Fruit fly (Drosophila melanogaster) whole organism, embryonic: ENCODE results near the gene CG17221.

Experiments used
- Abd-B ChIP-seq: fragments of 200-800 bp; sonication (Bioruptor generic); optimal IDR thresholded peaks from 2 replicates; lab custom pipeline; 2018; ENCODE audit warnings: missing biosample characterization, mild to moderate bottlenecking, missing genetic modification characterization, moderate library complexity
- C15 ChIP-seq: fragments of 200-800 bp; sonication (Bioruptor generic); IDR thresholded peaks from 3 replicates; pipeline ENCODE4 v1.3.6; 2022; ENCODE audit warnings: missing biosample characterization, missing genetic modification characterization
- CG1024 ChIP-seq: fragments of 200-800 bp; sonication (Bioruptor generic); IDR thresholded peaks from 2 replicates; pipeline ENCODE4 v1.3.6; 2022; ENCODE audit warnings: missing biosample characterization, missing genetic modification characterization
- CG10267 ChIP-seq: fragments of 200-800 bp; sonication (Bioruptor generic); optimal IDR thresholded peaks from 2 replicates; lab custom pipeline; 2018; ENCODE audit warnings: missing biosample characterization, mild to moderate bottlenecking, missing genetic modification characterization, moderate library complexity
- CG10431 ChIP-seq: fragments of 200-800 bp; sonication (Bioruptor generic); optimal IDR thresholded peaks from 3 replicates; lab custom pipeline; 2018; ENCODE audit warnings: missing biosample characterization, mild to moderate bottlenecking, missing genetic modification characterization
- CG15479 ChIP-seq: fragments of 200-800 bp; sonication (Bioruptor generic); optimal IDR thresholded peaks from 3 replicates; lab custom pipeline; 2019; ENCODE audit warnings: missing biosample characterization, mild to moderate bottlenecking, missing genetic modification characterization, moderate library complexity
- CG1602 ChIP-seq: fragments of 200-800 bp; sonication (Bioruptor generic); optimal IDR thresholded peaks from 3 replicates; lab custom pipeline; 2016; ENCODE audit warnings: missing biosample characterization, missing genetic modification characterization
- CG2120 ChIP-seq: fragments of 200-800 bp; sonication (Bioruptor generic); optimal IDR thresholded peaks from 3 replicates; lab custom pipeline; 2016; ENCODE audit warnings: missing biosample characterization, missing genetic modification characterization
- CG2678 ChIP-seq: fragments of 200-800 bp; sonication (Bioruptor generic); optimal IDR thresholded peaks from 3 replicates; lab custom pipeline; 2019; ENCODE audit warnings: missing biosample characterization, mild to moderate bottlenecking, missing genetic modification characterization, moderate library complexity
- CG30020 ChIP-seq: fragments of 200-800 bp; optimal IDR thresholded peaks from 2 replicates; lab custom pipeline; 2019; ENCODE audit warnings: missing biosample characterization, mild to moderate bottlenecking, missing genetic modification characterization, moderate library complexity
- CG3163 ChIP-seq: fragments of 200-800 bp; sonication (Bioruptor generic); optimal IDR thresholded peaks from 3 replicates; lab custom pipeline; 2016; ENCODE audit warnings: missing biosample characterization, missing genetic modification characterization
- CG33557 ChIP-seq: fragments of 200-800 bp; sonication (Bioruptor generic); optimal IDR thresholded peaks from 2 replicates; lab custom pipeline; 2019; ENCODE audit warnings: missing biosample characterization, mild to moderate bottlenecking, missing genetic modification characterization, moderate library complexity
- CG3407 ChIP-seq: fragments of 200-800 bp; sonication (Bioruptor generic); optimal IDR thresholded peaks from 2 replicates; lab custom pipeline; 2018; ENCODE audit warnings: missing biosample characterization, mild to moderate bottlenecking, missing genetic modification characterization
- CG4360 ChIP-seq: fragments of 200-800 bp; sonication (Bioruptor generic); IDR thresholded peaks from 2 replicates; pipeline ENCODE4 v1.3.6; 2022; ENCODE audit warnings: missing biosample characterization, missing genetic modification characterization
- CG7271 ChIP-seq: fragments of 200-800 bp; sonication (Bioruptor generic); optimal IDR thresholded peaks from 2 replicates; lab custom pipeline; 2018; ENCODE audit warnings: missing biosample characterization, mild to moderate bottlenecking, missing genetic modification characterization, moderate library complexity
- CG8290 ChIP-seq, 3 experiments: fragments of 200-800 bp; sonication (Bioruptor generic); optimal IDR thresholded peaks; 2 replicates each; lab custom pipeline; 2016 to 2019; ENCODE audit warnings: missing biosample characterization in 3 of 3, missing genetic modification characterization in 3 of 3, mild to moderate bottlenecking in 2 of 3, moderate library complexity in 1 of 3
- CG8359 ChIP-seq: fragments of 200-800 bp; sonication (Bioruptor generic); optimal IDR thresholded peaks from 2 replicates; lab custom pipeline; 2017; ENCODE audit warnings: missing biosample characterization, mild to moderate bottlenecking, missing genetic modification characterization, borderline replicate concordance
- CG9797 ChIP-seq: fragments of 200-800 bp; sonication (Bioruptor generic); optimal IDR thresholded peaks from 3 replicates; lab custom pipeline; 2018; ENCODE audit warnings: missing biosample characterization, mild to moderate bottlenecking, missing genetic modification characterization
- CG9876 ChIP-seq: fragments of 200-800 bp; sonication (Bioruptor generic); optimal IDR thresholded peaks from 2 replicates; lab custom pipeline; 2016; ENCODE audit warnings: missing biosample characterization, missing genetic modification characterization
- E2f2 ChIP-seq: fragments of 200-800 bp; sonication (Bioruptor generic); IDR thresholded peaks from 2 replicates; pipeline ENCODE4 v1.3.6; 2022; ENCODE audit warnings: missing biosample characterization, missing genetic modification characterization
- HLHmδ ChIP-seq: fragments of 200-800 bp; sonication (Bioruptor generic); optimal IDR thresholded peaks from 2 replicates; lab custom pipeline; 2018; ENCODE audit warnings: missing biosample characterization, mild to moderate bottlenecking, missing genetic modification characterization, moderate library complexity
- Hey ChIP-seq: fragments of 200-800 bp; sonication (Bioruptor generic); optimal IDR thresholded peaks from 3 replicates; lab custom pipeline; 2018; ENCODE audit warnings: missing biosample characterization, mild to moderate bottlenecking, missing genetic modification characterization
- Mad ChIP-seq: fragments of 200-800 bp; sonication (Bioruptor generic); optimal IDR thresholded peaks from 2 replicates; lab custom pipeline; 2016; ENCODE audit warnings: missing biosample characterization, missing genetic modification characterization
- Oaz ChIP-seq: fragments of 200-800 bp; sonication (Bioruptor generic); IDR thresholded peaks from 2 replicates; pipeline ENCODE4 v1.3.6; 2022; ENCODE audit warnings: missing biosample characterization, missing genetic modification characterization
- Opbp ChIP-seq: fragments of 200-800 bp; sonication (Bioruptor generic); IDR thresholded peaks from 3 replicates; pipeline ENCODE4 v1.3.6; 2022; ENCODE audit warnings: missing biosample characterization, missing genetic modification characterization; ENCODE audit not compliant: partially characterized antibody
- YL-1 ChIP-seq: fragments of 200-800 bp; sonication (Bioruptor generic); optimal IDR thresholded peaks from 3 replicates; lab custom pipeline; 2017; ENCODE audit warnings: missing biosample characterization, mild to moderate bottlenecking, missing genetic modification characterization
- bbx ChIP-seq: fragments of 200-800 bp; sonication (Bioruptor generic); IDR thresholded peaks from 2 replicates; pipeline ENCODE4 v1.3.6; 2022; ENCODE audit warnings: missing biosample characterization, missing genetic modification characterization; ENCODE audit not compliant: partially characterized antibody
- cad ChIP-seq: fragments of >200 bp; optimal IDR thresholded peaks from 2 replicates; lab custom pipeline; 2017; ENCODE audit warnings: missing biosample characterization, missing genetic modification characterization
- chm ChIP-seq: fragments of 200-800 bp; sonication (Bioruptor generic); IDR thresholded peaks from 2 replicates; pipeline ENCODE4 v1.3.6; 2022; ENCODE audit warnings: missing biosample characterization, missing genetic modification characterization
- fd102C ChIP-seq: fragments of 200-800 bp; sonication (Bioruptor generic); optimal IDR thresholded peaks from 2 replicates; lab custom pipeline; 2018; ENCODE audit warnings: missing biosample characterization, mild to moderate bottlenecking, missing genetic modification characterization, moderate library complexity
- gcm2 ChIP-seq: fragments of 200-800 bp; sonication (Bioruptor generic); optimal IDR thresholded peaks from 2 replicates; lab custom pipeline; 2016; ENCODE audit warnings: missing biosample characterization, missing genetic modification characterization
- gro ChIP-seq: fragments of 200-800 bp; sonication (Bioruptor generic); optimal IDR thresholded peaks from 2 replicates; lab custom pipeline; 2016; ENCODE audit warnings: missing biosample characterization, missing genetic modification characterization
- hth ChIP-seq: fragments of >200 bp; optimal IDR thresholded peaks from 2 replicates; lab custom pipeline; 2017; ENCODE audit warnings: inconsistent platforms
- prd ChIP-seq, 3 experiments: fragments of >200 bp in 2 of 3; fragments of 200-800 bp in 1 of 3; sonication (Bioruptor generic) in 1 of 3; optimal IDR thresholded peaks in 2 of 3; IDR thresholded peaks in 1 of 3; 2 replicates in 2 of 3; 3 replicates in 1 of 3; pipeline versions ENCODE4 v1.3.6 to Lab custom; 2017 to 2022; ENCODE audit warnings: missing biosample characterization in 1 of 3, missing genetic modification characterization in 1 of 3
- scrt ChIP-seq: fragments of 200-800 bp; sonication (Bioruptor generic); optimal IDR thresholded peaks from 2 replicates; lab custom pipeline; 2018; ENCODE audit warnings: missing biosample characterization, mild to moderate bottlenecking, missing genetic modification characterization, moderate library complexity
- sens ChIP-seq: fragments of 200-800 bp; sonication (Bioruptor generic); peaks from one replicate; lab custom pipeline; 2016; ENCODE audit warnings: missing biosample characterization, missing genetic modification characterization
- slp2 ChIP-seq: fragments of 200-800 bp; sonication (Bioruptor generic); optimal IDR thresholded peaks from 2 replicates; lab custom pipeline; 2016; ENCODE audit warnings: missing biosample characterization, missing genetic modification characterization
- sug ChIP-seq: fragments of 200-800 bp; optimal IDR thresholded peaks from 2 replicates; lab custom pipeline; 2019; ENCODE audit warnings: missing biosample characterization, mild to moderate bottlenecking, missing genetic modification characterization, moderate library complexity
- tio ChIP-seq: fragments of 200-800 bp; sonication (Bioruptor generic); optimal IDR thresholded peaks from 2 replicates; lab custom pipeline; 2017; ENCODE audit warnings: missing biosample characterization, missing genetic modification characterization, inconsistent platforms
- tll ChIP-seq, 2 experiments: fragments of 200-800 bp in 1 of 2; fragments of >200 bp in 1 of 2; sonication (Bioruptor generic) in 1 of 2; optimal IDR thresholded peaks; 2 replicates each; lab custom pipeline; 2017 to 2019; ENCODE audit warnings: missing biosample characterization in 2 of 2, missing genetic modification characterization in 2 of 2, mild to moderate bottlenecking in 1 of 2, moderate library complexity in 1 of 2
- tna ChIP-seq: fragments of 200-800 bp; sonication (Bioruptor generic); IDR thresholded peaks from 2 replicates; pipeline ENCODE4 v1.3.6; 2022; ENCODE audit warnings: missing biosample characterization, missing genetic modification characterization; ENCODE audit not compliant: partially characterized antibody
- zen ChIP-seq: fragments of 200-800 bp; sonication (Bioruptor generic); optimal IDR thresholded peaks from 3 replicates; lab custom pipeline; 2018; ENCODE audit warnings: missing biosample characterization, mild to moderate bottlenecking, missing genetic modification characterization, moderate library complexity

CG17221 gene

dm6 chr2L:3078741-3079140 is 39.0 kb downstream of the CG17221 start (continued):
- TF ChIP-seq tll (GFP tag; optimal IDR thresholded peaks at IDR 0.05; lab: Kevin White, UChicago) = peak in 1 of 2 experiments; percentile 96
- no peak for TF ChIP-seq YL-1 (GFP tag; lab: Kevin White, UChicago)
- peak; percentile 68 for TF ChIP-seq CG7271 (tag; lab: Kevin White, UChicago)
- no peak for TF ChIP-seq sug
- TF ChIP-seq prd (optimal IDR thresholded peaks at IDR 0.05; lab: Kevin White, UChicago) = no peak
- TF ChIP-seq prd (GFP tag; IDR thresholded peaks at IDR 0.05; lab: Robert Waterston, UW) = peak; percentile 15; the same call in 1 of the 3 replicates
- TF ChIP-seq CG1024 (GFP tag; lab: Robert Waterston, UW) = no peak
- no peak for TF ChIP-seq CG3407 (GFP tag; lab: Kevin White, UChicago)
- TF ChIP-seq Hey = no peak
- no peak for TF ChIP-seq Mad (GFP tag; lab: Kevin White, UChicago)
- TF ChIP-seq CG8359 (GFP tag; lab: Kevin White, UChicago) = no peak
- no peak for TF ChIP-seq scrt (GFP tag; lab: Kevin White, UChicago)
- no peak for TF ChIP-seq Oaz (GFP tag; lab: Robert Waterston, UW)
- no peak for TF ChIP-seq gcm2 (GFP tag; lab: Kevin White, UChicago)
- TF ChIP-seq CG15479 (GFP tag; lab: Kevin White, UChicago) = peak; percentile 54
- TF ChIP-seq hth (lab: Kevin White, UChicago) = no peak
- no peak for TF ChIP-seq bbx (GFP tag; lab: Robert Waterston, UW)
- TF ChIP-seq CG30020 (tag; lab: Kevin White, UChicago) = no peak
- TF ChIP-seq CG10431 (GFP tag; lab: Kevin White, UChicago) = no peak
- no peak for TF ChIP-seq CG2120 (GFP tag; lab: Kevin White, UChicago)
- TF ChIP-seq CG9797 (GFP tag; lab: Kevin White, UChicago) = no peak
- TF ChIP-seq C15 (GFP tag; lab: Robert Waterston, UW) = no peak
- no peak for TF ChIP-seq Opbp (GFP tag; lab: Robert Waterston, UW)
- TF ChIP-seq, all 482 proteins: peak for 7

dm6 chr2L:3082895-3083294 is 43.1 kb downstream of the CG17221 start:
- no peak for TF ChIP-seq CG1602 (GFP tag; lab: Kevin White, UChicago)
- TF ChIP-seq gro = no peak
- no peak for TF ChIP-seq CG8290 (GFP tag; optimal IDR thresholded peaks at IDR 0.05; lab: Kevin White, UChicago)
- TF ChIP-seq CG8290 (tag; optimal IDR thresholded peaks at IDR 0.05; lab: Kevin White, UChicago) = no peak
- TF ChIP-seq CG3163 (GFP tag; lab: Kevin White, UChicago) = no peak
- TF ChIP-seq tio (GFP tag; lab: Kevin White, UChicago) = no peak
- TF ChIP-seq CG9876 = no peak
- no peak for TF ChIP-seq chm (GFP tag; lab: Robert Waterston, UW)
- peak; percentile 98 for TF ChIP-seq cad (GFP tag; lab: Kevin White, UChicago)
- TF ChIP-seq slp2 (GFP tag; lab: Kevin White, UChicago) = no peak
- no peak for TF ChIP-seq tna
- peak in 1 of 2 experiments; percentile 48 for TF ChIP-seq tll (GFP tag; optimal IDR thresholded peaks at IDR 0.05; lab: Kevin White, UChicago)
- no peak for TF ChIP-seq E2f2 (GFP tag; lab: Robert Waterston, UW)
- TF ChIP-seq CG33557 (GFP tag; lab: Kevin White, UChicago) = no peak
- no peak for TF ChIP-seq Abd-B (GFP tag; lab: Kevin White, UChicago)
- no peak for TF ChIP-seq CG2678 (tag; lab: Kevin White, UChicago)
- no peak for TF ChIP-seq CG4360
- no peak for TF ChIP-seq CG10267 (tag; lab: Kevin White, UChicago)
- peak; percentile 3 for TF ChIP-seq sens
- TF ChIP-seq fd102C (GFP tag; lab: Kevin White, UChicago) = no peak
- peak; percentile 62 for TF ChIP-seq zen (tag; lab: Kevin White, UChicago)
- no peak for TF ChIP-seq HLHmδ (GFP tag; lab: Kevin White, UChicago)
